Worm (Caenorhabditis elegans) whole organism, L4 larva: ENCODE measurements around the gene lact-8.

Experiments
- F26F4.8 ChIP-seq: fragments of 200-800 bp; sonication (Bioruptor generic); conservative IDR thresholded peaks from 2 replicates; pipeline ENCODE4 v1.3.6; 2022; ENCODE audit warnings: missing genetic modification characterization, missing compliant biosample characterization
- T20F7.1 ChIP-seq: fragments of 200-800 bp; sonication (Bioruptor generic); optimal IDR thresholded peaks from 2 replicates; lab custom pipeline; 2018; ENCODE audit warnings: mild to moderate bottlenecking, missing genetic modification characterization, missing compliant biosample characterization
- T26A8.4 ChIP-seq: fragments of 200-800 bp; sonication (Bioruptor generic); IDR thresholded peaks from 2 replicates; pipeline ENCODE4 v1.3.6; 2022; ENCODE audit warnings: missing genetic modification characterization, missing compliant biosample characterization
- Y5F2A.4 ChIP-seq: fragments of 200-800 bp; sonication (Bioruptor generic); optimal IDR thresholded peaks from 2 replicates; lab custom pipeline; 2018; ENCODE audit warnings: mild to moderate bottlenecking, missing genetic modification characterization, missing compliant biosample characterization
- Y75B8A.6 ChIP-seq: fragments of 200-800 bp; sonication (Bioruptor generic); IDR thresholded peaks from 2 replicates; pipeline ENCODE4 v1.3.6; 2022; ENCODE audit warnings: missing genetic modification reagents, missing genetic modification characterization, missing compliant biosample characterization
- ZK337.2 ChIP-seq: fragments of 200-800 bp; sonication (Bioruptor generic); IDR thresholded peaks from 2 replicates; pipeline ENCODE4 v1.3.6; 2022; ENCODE audit warnings: missing genetic modification reagents, missing genetic modification characterization, missing compliant biosample characterization
- ama-1 ChIP-seq: fragments of 150-350 bp; optimal IDR thresholded peaks from 2 replicates; lab custom pipeline; 2014; ENCODE audit warnings: inconsistent platforms, mixed read lengths
- arid-1 ChIP-seq: fragments of 200-800 bp; sonication (Bioruptor generic); conservative IDR thresholded peaks from 2 replicates; pipeline ENCODE4 v1.3.6; 2022; ENCODE audit warnings: missing genetic modification reagents, missing genetic modification characterization, missing compliant biosample characterization
- ceh-28 ChIP-seq: fragments of 150-350 bp; optimal IDR thresholded peaks from 2 replicates; lab custom pipeline; 2014; ENCODE audit warnings: missing biosample characterization, missing genetic modification reagents, missing genetic modification characterization
- ceh-82 ChIP-seq: sonication (generic microtip); optimal IDR thresholded peaks from 2 replicates; lab custom pipeline; 2017; ENCODE audit warnings: missing biosample characterization, missing genetic modification characterization
- daf-16 ChIP-seq, 3 experiments: sonication (generic microtip); optimal IDR thresholded peaks; 2 replicates each; lab custom pipeline; 2016 to 2017; ENCODE audit warnings: missing genetic modification characterization in 3 of 3, missing genetic modification reagents in 3 of 3, mild to moderate bottlenecking in 2 of 3, missing compliant biosample characterization in 2 of 3, missing biosample characterization in 1 of 3, moderate library complexity in 1 of 3
- daf-19 ChIP-seq: fragments of 200-800 bp; sonication (Bioruptor generic); conservative IDR thresholded peaks from 2 replicates; pipeline ENCODE4 v1.3.6; 2022; ENCODE audit warnings: missing genetic modification characterization, missing compliant biosample characterization
- daf-8 ChIP-seq: fragments of 200-800 bp; sonication (Bioruptor generic); IDR thresholded peaks from 2 replicates; pipeline ENCODE4 v1.3.6; 2022; ENCODE audit warnings: missing genetic modification characterization, missing compliant biosample characterization
- dmd-6 ChIP-seq: fragments of 200-800 bp; sonication (Bioruptor generic); IDR thresholded peaks from 2 replicates; pipeline ENCODE4 v1.3.6; 2022; ENCODE audit warnings: missing genetic modification reagents, missing genetic modification characterization, missing compliant biosample characterization
- dmd-8 ChIP-seq: fragments of 200-800 bp; sonication (Bioruptor generic); IDR thresholded peaks from 2 replicates; pipeline ENCODE4 v1.3.6; 2022; ENCODE audit warnings: missing genetic modification characterization, missing compliant biosample characterization
- dve-1 ChIP-seq: sonication (generic microtip); optimal IDR thresholded peaks from 2 replicates; lab custom pipeline; 2017; ENCODE audit warnings: antibody characterized with exemption, mild to moderate bottlenecking, missing genetic modification characterization, missing compliant biosample characterization; ENCODE audit not compliant: insufficient read depth
- egl-27 ChIP-seq: sonication (generic microtip); optimal IDR thresholded peaks from 3 replicates; lab custom pipeline; 2017; ENCODE audit warnings: missing biosample characterization, missing genetic modification reagents, missing genetic modification characterization
- fkh-10 ChIP-seq: fragments of 150-350 bp; optimal IDR thresholded peaks from 2 replicates; lab custom pipeline; 2014; ENCODE audit warnings: missing biosample characterization, missing genetic modification reagents, missing genetic modification characterization
- fos-1 ChIP-seq: fragments of 150-350 bp; optimal IDR thresholded peaks from 2 replicates; lab custom pipeline; 2014; ENCODE audit warnings: missing biosample characterization, missing genetic modification characterization
- hlh-11 ChIP-seq: fragments of 200-800 bp; sonication (Bioruptor generic); optimal IDR thresholded peaks from 2 replicates; lab custom pipeline; 2018; ENCODE audit warnings: mild to moderate bottlenecking, missing genetic modification characterization, missing compliant biosample characterization
- hlh-30 ChIP-seq: sonication (generic microtip); optimal IDR thresholded peaks from 2 replicates; lab custom pipeline; 2017; ENCODE audit warnings: antibody characterized with exemption, mild to moderate bottlenecking, missing genetic modification characterization, missing compliant biosample characterization; ENCODE audit not compliant: insufficient read depth
- hmg-1.1 ChIP-seq: fragments of 200-800 bp; sonication (Bioruptor generic); IDR thresholded peaks from 2 replicates; pipeline ENCODE4 v1.3.6; 2022; ENCODE audit warnings: missing genetic modification reagents, missing genetic modification characterization, missing compliant biosample characterization
- lin-1 ChIP-seq: fragments of 200-800 bp; sonication (Bioruptor generic); IDR thresholded peaks from 2 replicates; pipeline ENCODE4 v1.3.6; 2022; ENCODE audit warnings: missing genetic modification reagents, missing genetic modification characterization, missing compliant biosample characterization
- lin-13 ChIP-seq: fragments of 150-350 bp; optimal IDR thresholded peaks from 2 replicates; lab custom pipeline; 2014; ENCODE audit warnings: missing biosample characterization, missing genetic modification reagents, missing genetic modification characterization
- lin-39 ChIP-seq: fragments of 150-350 bp; optimal IDR thresholded peaks from 2 replicates; lab custom pipeline; 2014; ENCODE audit warnings: missing biosample characterization, missing genetic modification reagents, missing genetic modification characterization
- lsy-2 ChIP-seq, 2 experiments: fragments of 150-350 bp in 1 of 2; sonication (generic microtip) in 1 of 2; optimal IDR thresholded peaks; 2 replicates each; lab custom pipeline; 2014 to 2017; ENCODE audit warnings: missing biosample characterization in 2 of 2, missing genetic modification characterization in 2 of 2
- mdl-1 ChIP-seq, 2 experiments: fragments of 150-350 bp in 1 of 2; sonication (generic microtip) in 1 of 2; optimal IDR thresholded peaks; 2 replicates each; lab custom pipeline; 2014 to 2017; ENCODE audit warnings: missing biosample characterization in 2 of 2, missing genetic modification characterization in 2 of 2
- mep-1 ChIP-seq: fragments of 150-350 bp; sonication (generic microtip); optimal IDR thresholded peaks from 3 replicates; lab custom pipeline; 2014; ENCODE audit warnings: missing biosample characterization, missing genetic modification characterization
- mxl-3 ChIP-seq: fragments of 200-800 bp; sonication (Bioruptor generic); optimal IDR thresholded peaks from 2 replicates; lab custom pipeline; 2018; ENCODE audit warnings: mild to moderate bottlenecking, missing genetic modification characterization, missing compliant biosample characterization
- nhr-10 ChIP-seq: fragments of 150-350 bp; optimal IDR thresholded peaks from 2 replicates; lab custom pipeline; 2014; ENCODE audit warnings: missing biosample characterization, missing genetic modification characterization
- nhr-102 ChIP-seq: sonication (generic microtip); optimal IDR thresholded peaks from 2 replicates; lab custom pipeline; 2016; ENCODE audit warnings: mild to moderate bottlenecking, missing genetic modification characterization, moderate library complexity, missing compliant biosample characterization
- nhr-28 ChIP-seq: fragments of 150-350 bp; optimal IDR thresholded peaks from 2 replicates; lab custom pipeline; 2014; ENCODE audit warnings: missing biosample characterization, missing genetic modification characterization
- nhr-42 ChIP-seq: fragments of 200-800 bp; sonication (Bioruptor generic); IDR thresholded peaks from 2 replicates; pipeline ENCODE4 v1.3.6; 2022; ENCODE audit warnings: missing genetic modification characterization, missing compliant biosample characterization
- nhr-6 ChIP-seq: fragments of 150-350 bp; optimal IDR thresholded peaks from 2 replicates; lab custom pipeline; 2014; ENCODE audit warnings: missing biosample characterization, missing genetic modification characterization
- nhr-77 ChIP-seq: fragments of 150-350 bp; optimal IDR thresholded peaks from 2 replicates; lab custom pipeline; 2014; ENCODE audit warnings: missing biosample characterization, missing genetic modification characterization
- pha-4 ChIP-seq, 2 experiments: fragments of 150-350 bp in 1 of 2; fragments of 200-800 bp in 1 of 2; sonication (Bioruptor generic) in 1 of 2; IDR thresholded peaks in 1 of 2; optimal IDR thresholded peaks in 1 of 2; 2 replicates each; pipeline versions ENCODE4 v1.3.6 to Lab custom; 2014 to 2022; ENCODE audit warnings: missing genetic modification characterization in 2 of 2, missing genetic modification reagents in 2 of 2, missing biosample characterization in 1 of 2, missing compliant biosample characterization in 1 of 2
- pqm-1 ChIP-seq: sonication (generic microtip); optimal IDR thresholded peaks from 2 replicates; lab custom pipeline; 2017; ENCODE audit warnings: missing biosample characterization, missing genetic modification characterization
- saeg-2 ChIP-seq: fragments of 200-800 bp; sonication (Bioruptor generic); IDR thresholded peaks from 2 replicates; pipeline ENCODE4 v1.3.6; 2022; ENCODE audit warnings: missing genetic modification reagents, missing genetic modification characterization, missing compliant biosample characterization
- skn-1 ChIP-seq: fragments of 150-350 bp; optimal IDR thresholded peaks from 2 replicates; lab custom pipeline; 2014; ENCODE audit warnings: missing biosample characterization, missing genetic modification characterization
- spr-1 ChIP-seq: sonication (generic microtip); optimal IDR thresholded peaks from 2 replicates; lab custom pipeline; 2016; ENCODE audit warnings: mild to moderate bottlenecking, missing genetic modification characterization, missing compliant biosample characterization
- spr-3 ChIP-seq: fragments of 200-800 bp; sonication (Bioruptor generic); optimal IDR thresholded peaks from 2 replicates; lab custom pipeline; 2018; ENCODE audit warnings: mild to moderate bottlenecking, missing genetic modification characterization, missing compliant biosample characterization
- tra-1 ChIP-seq: fragments of 200-800 bp; sonication (Bioruptor generic); IDR thresholded peaks from 2 replicates; pipeline ENCODE4 v1.3.6; 2022; ENCODE audit warnings: missing genetic modification reagents, missing genetic modification characterization, missing compliant biosample characterization
- unc-62 ChIP-seq, 3 experiments: fragments of 150-350 bp in 1 of 3; sonication (generic microtip); optimal IDR thresholded peaks in 2 of 3; peaks in 1 of 3; 1 replicate in 1 of 3; 2 replicates in 2 of 3; lab custom pipeline; 2014 to 2017; ENCODE audit warnings: missing biosample characterization in 3 of 3, missing genetic modification characterization in 3 of 3, missing genetic modification reagents in 3 of 3, missing genotype in 1 of 3
- zip-11 ChIP-seq: fragments of 200-800 bp; sonication (Bioruptor generic); IDR thresholded peaks from 2 replicates; pipeline ENCODE4 v1.3.6; 2022; ENCODE audit warnings: missing genetic modification characterization, missing compliant biosample characterization
- ztf-11 ChIP-seq: fragments of 150-350 bp; optimal IDR thresholded peaks from 2 replicates; lab custom pipeline; 2014; ENCODE audit warnings: missing biosample characterization, missing genetic modification characterization
- ztf-7 ChIP-seq: fragments of 150-350 bp; optimal IDR thresholded peaks from 2 replicates; lab custom pipeline; 2014; ENCODE audit warnings: missing biosample characterization, missing genetic modification characterization

lact-8 gene

ce11 chrV:11071453-11071852 is 22.0 kb downstream of the lact-8 start:
- TF ChIP-seq fos-1 (tag; lab: Kevin White, UChicago) (peak; percentile 22), lin-39 (no peak)

- TF ChIP-seq lin-1 (GFP tag; lab: Robert Waterston, UW) (no peak), spr-1 (tag; lab: Kevin White, UChicago) (no peak), ztf-11 (tag; lab: Kevin White, UChicago) (no peak), saeg-2 (no peak), hlh-11 (tag; lab: Kevin White, UChicago) (peak; percentile 60), nhr-6 (tag; lab: Kevin White, UChicago) (no peak), nhr-77 (peak; percentile 85), arid-1 (GFP tag; lab: Robert Waterston, UW) (no peak), lin-13 (GFP tag; lab: Kevin White, UChicago) (no peak), ceh-82 (tag; lab: Kevin White, UChicago) (no peak), nhr-28 (tag; lab: Kevin White, UChicago) (peak; percentile 89), daf-8 (no peak), dve-1 (peak; percentile 68), daf-19 (GFP tag; lab: Robert Waterston, UW) (no peak), unc-62 (GFP tag; optimal IDR thresholded peaks at IDR 0.05 in 1 of 2; lab: Kevin White, UChicago) (peak in 1 of 2 experiments; percentile 15), unc-62 (tag; optimal IDR thresholded peaks at IDR 0.05; lab: Kevin White, UChicago) (no peak), mep-1 (tag; lab: Kevin White, UChicago) (no peak), dmd-8 (no peak), spr-3 (GFP tag; lab: Kevin White, UChicago) (no peak), nhr-10 (tag; lab: Kevin White, UChicago) (no peak), egl-27 (tag; lab: Kevin White, UChicago) (no peak), zip-11 (no peak), daf-16 (GFP tag; optimal IDR thresholded peaks at IDR 0.05; lab: Kevin White, UChicago) (no peak), daf-16 (tag; optimal IDR thresholded peaks at IDR 0.05; lab: Kevin White, UChicago) (peak; percentile 99), lsy-2 (tag; optimal IDR thresholded peaks at IDR 0.05; lab: Kevin White, UChicago) (peak in 1 of 2 experiments; percentile 27), pqm-1 (tag; lab: Kevin White, UChicago) (peak; percentile 69), Y5F2A.4 (GFP tag; lab: Kevin White, UChicago) (no peak), ztf-7 (tag; lab: Kevin White, UChicago) (no peak), dmd-6 (peak; percentile 71), hlh-30 (tag; lab: Kevin White, UChicago) (peak; percentile 40)
Observed at ce11 chrV:11070388-11070787, 23.0 kb downstream of the lact-8 start.

ce11 chrV:11069277-11069676 is 24.1 kb downstream of the lact-8 start, which contains the start of gene T04C12.8:
Gene T04C12.8, minus strand, starts transcription at chrV:11069358.
- TF ChIP-seq skn-1 (tag; lab: Kevin White, UChicago), result no peak
- no peak for TF ChIP-seq fkh-10
- peak; percentile 92 for TF ChIP-seq dmd-6
- TF ChIP-seq mdl-1 (tag; optimal IDR thresholded peaks at IDR 0.05; lab: Kevin White, UChicago), result peak in 1 of 2 experiments; percentile 77
- TF ChIP-seq ama-1 (lab: Kevin White, UChicago), result no peak
- no peak for TF ChIP-seq hmg-1.1 (GFP tag; lab: Robert Waterston, UW)
- TF ChIP-seq dve-1, result peak; percentile 96
- TF ChIP-seq ceh-28 (tag; lab: Kevin White, UChicago), result no peak
- TF ChIP-seq F26F4.8 (GFP tag; lab: Robert Waterston, UW), result no peak
- TF ChIP-seq lsy-2 (tag; optimal IDR thresholded peaks at IDR 0.05; lab: Kevin White, UChicago), result peak in 1 of 2 experiments; percentile 53
- no peak for TF ChIP-seq pha-4 (GFP tag; IDR thresholded peaks at IDR 0.05; lab: Robert Waterston, UW)
- TF ChIP-seq pha-4 (tag; optimal IDR thresholded peaks at IDR 0.05; lab: Kevin White, UChicago), result peak; percentile 2
- TF ChIP-seq tra-1 (GFP tag; lab: Robert Waterston, UW), result peak; percentile 61; the same call in 1 of the 2 replicates
- no peak for TF ChIP-seq ztf-11 (tag; lab: Kevin White, UChicago)
- peak in 1 of 2 experiments; percentile 86 for TF ChIP-seq daf-16 (GFP tag; optimal IDR thresholded peaks at IDR 0.05; lab: Kevin White, UChicago)
- peak; percentile 99 for TF ChIP-seq daf-16 (tag; optimal IDR thresholded peaks at IDR 0.05; lab: Kevin White, UChicago)
- peak; percentile 20 for TF ChIP-seq mep-1 (tag; lab: Kevin White, UChicago)
- TF ChIP-seq hlh-30 (tag; lab: Kevin White, UChicago), result peak; percentile 69
- TF ChIP-seq nhr-42 (GFP tag; lab: Robert Waterston, UW), result 0 out of 2 replicates have a peak, but pooled peaks have one; percentile 5
- TF ChIP-seq Y75B8A.6 (GFP tag; lab: Robert Waterston, UW), result no peak
- no peak for TF ChIP-seq ZK337.2 (GFP tag; lab: Robert Waterston, UW)
- peak; percentile 54 for TF ChIP-seq mxl-3 (GFP tag; lab: Kevin White, UChicago)
- peak; percentile 36; the same call in 1 of the 2 replicates for TF ChIP-seq T26A8.4 (GFP tag; lab: Robert Waterston, UW)
- TF ChIP-seq dmd-8, result no peak
- TF ChIP-seq T20F7.1, result peak; percentile 58
- peak; percentile 82 for TF ChIP-seq nhr-102 (tag; lab: Kevin White, UChicago)
